Fruit fly (Drosophila melanogaster): ENCODE data around the gene CG4592.

CG4592 gene

DNA sequence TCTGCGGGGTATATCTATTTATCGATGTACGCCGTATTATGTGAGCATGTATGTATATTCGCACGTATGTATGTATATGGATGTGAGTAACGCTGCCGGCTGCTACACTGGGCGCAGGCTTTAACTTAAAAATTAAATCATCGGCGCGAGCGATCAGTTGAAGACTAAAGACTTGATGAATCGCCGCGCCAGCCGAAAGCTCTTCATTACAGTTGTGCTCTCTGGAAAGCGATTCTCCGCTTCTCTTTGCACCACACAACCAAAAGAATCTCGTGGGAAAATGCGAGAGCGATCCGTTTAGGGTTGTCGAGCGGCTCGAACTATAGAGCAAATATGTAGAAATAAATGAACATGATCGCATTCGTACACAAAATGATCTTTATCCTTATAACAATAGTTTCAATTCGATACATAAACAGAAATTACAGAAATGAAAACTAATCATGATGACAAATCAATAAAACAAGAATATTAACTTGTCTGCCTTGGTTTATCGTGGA lies 12.9 kb upstream of the CG4592 start, which contains the start of gene CG13124 (continued):
- no peak for TF ChIP-seq CG14441 (GFP tag; IDR thresholded peaks at IDR 0.05)
- no peak for TF ChIP-seq Oli (tag; optimal IDR thresholded peaks at IDR 0.05)
- peak; percentile 39 for TF ChIP-seq Fer1 (GFP tag; optimal IDR thresholded peaks at IDR 0.05)
- no peak for TF ChIP-seq CG1832 (GFP tag; optimal IDR thresholded peaks at IDR 0.05)
- TF ChIP-seq Nf-YC (tag; optimal IDR thresholded peaks at IDR 0.05): peak; percentile 10
- 0 out of 2 replicates have a peak, but pooled peaks have one; percentile 14 for TF ChIP-seq CG32767 (GFP tag; IDR thresholded peaks at IDR 0.05)
- TF ChIP-seq CG13894 (tag; optimal IDR thresholded peaks at IDR 0.05): peak; percentile 50
- peak; percentile 61 for TF ChIP-seq nom (GFP tag; optimal IDR thresholded peaks at IDR 0.05)
- TF ChIP-seq CG11723 (GFP tag; optimal IDR thresholded peaks at IDR 0.05): no peak
- peak; percentile 43; the same call in 2 of the 3 replicates for TF ChIP-seq dysf (GFP tag; IDR thresholded peaks at IDR 0.05)
- TF ChIP-seq zen2 (GFP tag; IDR thresholded peaks at IDR 0.05; ENCODE audit: partially characterized antibody): no peak
- TF ChIP-seq Adf1 (GFP tag; IDR thresholded peaks at IDR 0.05): peak; percentile 42; the same call in 1 of the 2 replicates
- TF ChIP-seq PHDP (tag; optimal IDR thresholded peaks at IDR 0.05): peak; percentile 50
- TF ChIP-seq Stat92E (GFP tag; optimal IDR thresholded peaks at IDR 0.05): no peak
- no peak for TF ChIP-seq danr (GFP tag; IDR thresholded peaks at IDR 0.05)
- TF ChIP-seq sug (tag; optimal IDR thresholded peaks at IDR 0.05): no peak
- no peak for TF ChIP-seq CG11093 (GFP tag; IDR thresholded peaks at IDR 0.05)
- peak; percentile 40 for TF ChIP-seq CG13424 (tag; optimal IDR thresholded peaks at IDR 0.05)
- no peak for TF ChIP-seq knrl (GFP tag; IDR thresholded peaks at IDR 0.05; ENCODE audit: partially characterized antibody)
- TF ChIP-seq CG7987 (GFP tag; optimal IDR thresholded peaks at IDR 0.05): no peak
- peak; percentile 38; the same call in 1 of the 2 replicates for TF ChIP-seq CG17328 (GFP tag; IDR thresholded peaks at IDR 0.05)
- peak; percentile 46 for TF ChIP-seq CG2120 (GFP tag; optimal IDR thresholded peaks at IDR 0.05)
- TF ChIP-seq pfk (GFP tag; optimal IDR thresholded peaks at IDR 0.05): no peak
- no peak for TF ChIP-seq eyg (GFP tag; optimal IDR thresholded peaks at IDR 0.05)
- no peak for TF ChIP-seq sna (GFP tag; IDR thresholded peaks at IDR 0.05; ENCODE audit: partially characterized antibody)
- no peak for TF ChIP-seq Awh (GFP tag; IDR thresholded peaks at IDR 0.05)
- no peak for TF ChIP-seq CG30020 (tag; optimal IDR thresholded peaks at IDR 0.05)
- no peak for TF ChIP-seq crc (GFP tag; optimal IDR thresholded peaks at IDR 0.05)
- no peak for TF ChIP-seq Gsc (GFP tag; IDR thresholded peaks at IDR 0.05)
- no peak for TF ChIP-seq CG17361 (GFP tag; IDR thresholded peaks at IDR 0.05)
- TF ChIP-seq CG3847 (GFP tag; IDR thresholded peaks at IDR 0.05): 0 out of 2 replicates have a peak, but pooled peaks have one; percentile 7
- TF ChIP-seq CG34422 (GFP tag; IDR thresholded peaks at IDR 0.05): no peak; the same call in 2 of the 3 replicates
- TF ChIP-seq Spps (tag; optimal IDR thresholded peaks at IDR 0.05): no peak
- no peak for TF ChIP-seq sr (GFP tag; IDR thresholded peaks at IDR 0.05)
- no peak for TF ChIP-seq CG15601 (tag; optimal IDR thresholded peaks at IDR 0.05)
- TF ChIP-seq sens (GFP tag): peak; percentile 84
- no peak for TF ChIP-seq Hr3 (GFP tag; optimal IDR thresholded peaks at IDR 0.05)
- peak; percentile 3 for TF ChIP-seq CG13296 (GFP tag; optimal IDR thresholded peaks at IDR 0.05)
- TF ChIP-seq unc-4 (GFP tag; IDR thresholded peaks at IDR 0.05; ENCODE audit: partially characterized antibody): 0 out of 2 replicates have a peak, but pooled peaks have one; percentile 29
- peak; percentile 37 for TF ChIP-seq gem (tag; optimal IDR thresholded peaks at IDR 0.05)
- peak; percentile 11 for TF ChIP-seq dmrt99B (tag; optimal IDR thresholded peaks at IDR 0.05)
- TF ChIP-seq onecut (GFP tag; IDR thresholded peaks at IDR 0.05): no peak
- TF ChIP-seq Lpt (GFP tag; optimal IDR thresholded peaks at IDR 0.05): no peak
- no peak for TF ChIP-seq CG12236 (GFP tag; optimal IDR thresholded peaks at IDR 0.05)
- no peak for TF ChIP-seq CG2199 (GFP tag; IDR thresholded peaks at IDR 0.05)
- TF ChIP-seq lola (GFP tag; optimal IDR thresholded peaks at IDR 0.05): no peak
- TF ChIP-seq yki (optimal IDR thresholded peaks at IDR 0.05): no peak
- TF ChIP-seq CG4282 (GFP tag; optimal IDR thresholded peaks at IDR 0.05): no peak
- no peak for TF ChIP-seq CG10979 (tag; optimal IDR thresholded peaks at IDR 0.05)
- no peak for TF ChIP-seq CG17359 (tag; optimal IDR thresholded peaks at IDR 0.05)
